Fruit fly (Drosophila melanogaster) whole organism, pupa: ENCODE measurements around the gene Inx2.

Experiments
- CG10348 ChIP-seq: fragments of 200-800 bp; sonication (Bioruptor generic); IDR thresholded peaks from 2 replicates; pipeline ENCODE4 v1.3.6; 2022; ENCODE audit warnings: missing biosample characterization, missing genetic modification characterization
- CG15710 ChIP-seq: fragments of 200-800 bp; sonication (Bioruptor generic); optimal IDR thresholded peaks from 2 replicates; lab custom pipeline; 2018; ENCODE audit warnings: missing biosample characterization, mild to moderate bottlenecking, missing genetic modification characterization, moderate library complexity
- CG32121 ChIP-seq: fragments of 200-800 bp; sonication (Bioruptor generic); IDR thresholded peaks from 2 replicates; pipeline ENCODE4 v1.3.6; 2022; ENCODE audit warnings: missing biosample characterization, missing genetic modification characterization
- CG4496 ChIP-seq: fragments of 200-800 bp; sonication (Bioruptor generic); IDR thresholded peaks from 3 replicates; pipeline ENCODE4 v1.3.6; 2022; ENCODE audit warnings: missing biosample characterization, missing genetic modification characterization
- Pif1A ChIP-seq: fragments of 200-800 bp; sonication (Bioruptor generic); optimal IDR thresholded peaks from 3 replicates; lab custom pipeline; 2016; ENCODE audit warnings: missing biosample characterization, missing genetic modification characterization
- Snoo ChIP-seq: fragments of 200-800 bp; sonication (Bioruptor generic); optimal IDR thresholded peaks from 3 replicates; lab custom pipeline; 2017; ENCODE audit warnings: missing biosample characterization, mild to moderate bottlenecking, missing genetic modification characterization, inconsistent platforms
- rn ChIP-seq: fragments of 200-800 bp; sonication (Bioruptor generic); IDR thresholded peaks from 2 replicates; pipeline ENCODE4 v1.3.6; 2022; ENCODE audit warnings: missing biosample characterization, missing genetic modification characterization

- TF ChIP-seq CG15710 (tag; lab: Kevin White, UChicago) (no peak), rn (no peak), Snoo (no peak), Pif1A (GFP tag; lab: Kevin White, UChicago) (no peak), CG4496 (GFP tag; lab: Robert Waterston, UW) (no peak), CG10348 (GFP tag; lab: Robert Waterston, UW) (no peak), CG32121 (GFP tag; lab: Robert Waterston, UW) (no peak)
These were observed 5.1 kb upstream of the Inx2 start, which contains the start of gene Inx7 for dm6 chrX:6993350-6993749.
